Worm (Caenorhabditis elegans): ENCODE data around the gene W10G6.6.

DNA sequence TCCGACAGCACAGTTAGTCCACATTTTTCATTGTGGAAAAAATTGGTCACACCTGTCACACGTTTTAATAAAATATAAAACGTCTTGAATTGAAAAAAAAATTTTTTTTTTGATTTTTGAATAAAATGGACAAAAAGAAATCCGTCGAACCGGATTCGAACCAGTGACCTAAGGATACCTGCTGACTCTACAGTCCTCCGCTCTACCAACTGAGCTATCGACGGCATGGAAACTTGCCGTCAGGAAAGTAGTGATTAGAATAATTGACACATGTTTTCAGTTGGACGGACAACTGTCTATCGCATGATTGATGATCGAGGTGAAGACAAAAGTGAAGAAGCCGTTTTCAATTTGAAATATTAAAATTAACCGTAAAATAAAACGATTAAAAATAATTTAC, 42.5 kb downstream of the W10G6.6 start:
- TF ChIP-seq scrt-1 (GFP tag; IDR thresholded peaks at IDR 0.05) (no peak), flt-1 (GFP tag; IDR thresholded peaks at IDR 0.05) (no peak)
